Fruit fly (Drosophila melanogaster): ENCODE measurements around the gene promL.

Gene promL

DNA sequence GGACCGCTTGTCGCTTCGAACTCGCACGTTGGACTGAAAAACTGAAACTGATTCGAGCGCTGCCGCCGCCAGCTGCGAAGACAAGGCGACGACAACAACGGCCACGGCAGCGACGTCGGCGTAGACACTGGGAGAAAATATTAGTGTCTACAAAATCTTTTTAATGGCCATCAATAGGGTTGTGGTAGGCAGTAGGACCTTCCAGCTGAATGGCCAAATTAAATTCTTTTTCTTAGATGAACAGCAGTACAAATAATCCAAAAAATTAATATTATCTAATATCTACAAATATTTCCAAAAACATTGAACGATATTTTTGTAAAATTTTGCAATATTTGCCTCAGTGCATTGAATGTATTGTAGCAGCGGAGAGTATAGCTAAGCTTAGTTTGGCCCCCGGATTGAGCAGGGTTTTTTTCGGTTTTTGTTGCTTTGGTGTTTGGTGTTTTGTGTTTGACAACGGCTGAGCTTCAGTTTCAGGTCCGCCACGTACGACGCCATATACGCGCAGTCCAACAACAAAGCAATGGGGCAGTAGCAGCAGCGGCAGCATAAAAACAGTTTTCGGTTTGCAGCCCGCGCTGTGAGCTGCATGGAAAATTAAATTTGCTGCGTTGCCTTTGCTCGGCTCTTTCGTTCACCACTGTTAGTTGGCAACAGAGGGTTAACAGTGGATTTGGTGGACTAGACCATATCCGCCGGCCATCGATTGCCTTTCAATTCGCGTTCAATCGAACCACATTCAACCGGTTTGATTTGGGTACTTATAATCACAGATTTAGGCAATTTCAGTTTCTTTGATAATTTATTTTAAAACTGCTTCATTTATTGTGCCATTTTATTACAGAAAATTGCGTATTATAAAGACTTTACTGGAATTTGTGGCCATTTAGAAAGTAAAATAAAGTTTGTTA lies 20.4 kb downstream of the promL start, which contains the start of gene Cht7 (continued):
- TF ChIP-seq CG7987 (GFP tag; optimal IDR thresholded peaks at IDR 0.05) (peak; percentile 39), ase (GFP tag; IDR thresholded peaks at IDR 0.05) (peak; percentile 67), ci (GFP tag; IDR thresholded peaks at IDR 0.05) (peak; percentile 86), CG4617 (GFP tag; optimal IDR thresholded peaks at IDR 0.05; ENCODE audit: borderline replicate concordance) (peak; percentile 62), tup (GFP tag; optimal IDR thresholded peaks at IDR 0.05) (peak; percentile 60), CrebB (tag; optimal IDR thresholded peaks at IDR 0.05) (peak; percentile 56), Taf1 (GFP tag; IDR thresholded peaks at IDR 0.05) (no peak), CG4707 (GFP tag; optimal IDR thresholded peaks at IDR 0.05) (peak; percentile 69), CG11504 (tag; optimal IDR thresholded peaks at IDR 0.05) (peak; percentile 90), sens (GFP tag) (peak; percentile 89), amos (GFP tag; IDR thresholded peaks at IDR 0.05; ENCODE audit: partially characterized antibody) (no peak), CG1603 (tag; optimal IDR thresholded peaks at IDR 0.05) (peak; percentile 72), CG13123 (GFP tag; optimal IDR thresholded peaks at IDR 0.05) (peak; percentile 35), CG10543 (GFP tag; optimal IDR thresholded peaks at IDR 0.05) (peak; percentile 90), lola (GFP tag; optimal IDR thresholded peaks at IDR 0.05) (peak in 1 of 3 experiments; percentile 83), CG12219 (GFP tag; optimal IDR thresholded peaks at IDR 0.05) (peak; percentile 84), Mrtf (GFP tag; IDR thresholded peaks at IDR 0.05) (peak; percentile 86), kni (GFP tag; optimal IDR thresholded peaks at IDR 0.05) (peak; percentile 65), sc (optimal IDR thresholded peaks at IDR 0.05) (no peak), sc (GFP tag; optimal IDR thresholded peaks at IDR 0.05) (peak; percentile 83), CG17385 (GFP tag; optimal IDR thresholded peaks at IDR 0.05) (peak; percentile 87), Sin3A (optimal IDR thresholded peaks at IDR 0.05) (no peak), sna (GFP tag; IDR thresholded peaks at IDR 0.05; ENCODE audit: partially characterized antibody) (no peak), Fer3 (tag; optimal IDR thresholded peaks at IDR 0.05) (peak; percentile 52), salm (tag; optimal IDR thresholded peaks at IDR 0.05) (peak; percentile 84), zfh2 (GFP tag; optimal IDR thresholded peaks at IDR 0.05) (peak; percentile 56), Hr51 (GFP tag; optimal IDR thresholded peaks at IDR 0.05) (peak; percentile 68 to 93), z (GFP tag; IDR thresholded peaks at IDR 0.05) (peak; percentile 50; the same call in 1 of the 3 replicates), Doc2 (GFP tag; IDR thresholded peaks at IDR 0.05) (0 out of 2 replicates have a peak, but pooled peaks have one; percentile 30), mam (GFP tag; optimal IDR thresholded peaks at IDR 0.05) (peak; percentile 47), cg (GFP tag; optimal IDR thresholded peaks at IDR 0.05) (no peak), CG32767 (GFP tag; IDR thresholded peaks at IDR 0.05) (peak; percentile 81; the same call in 1 of the 2 replicates), trh (GFP tag; optimal IDR thresholded peaks at IDR 0.05) (peak; percentile 64), CG3995 (GFP tag; optimal IDR thresholded peaks at IDR 0.05) (peak; percentile 21), Hand (GFP tag; optimal IDR thresholded peaks at IDR 0.05) (peak; percentile 65), odd (GFP tag; optimal IDR thresholded peaks at IDR 0.05) (peak; percentile 83), fd64A (GFP tag; optimal IDR thresholded peaks at IDR 0.05) (peak; percentile 41), crol (GFP tag; IDR thresholded peaks at IDR 0.05) (no peak), CG18262 (tag; optimal IDR thresholded peaks at IDR 0.05) (peak; percentile 89), CG17612 (GFP tag; IDR thresholded peaks at IDR 0.05) (peak; percentile 64), CG16863 (GFP tag; optimal IDR thresholded peaks at IDR 0.05) (peak; percentile 79), lab (GFP tag; optimal IDR thresholded peaks at IDR 0.05) (peak; percentile 87), CG4328 (GFP tag; optimal IDR thresholded peaks at IDR 0.05) (peak; percentile 55), zfh1 (GFP tag; IDR thresholded peaks at IDR 0.05) (peak; percentile 84), CG4360 (GFP tag; IDR thresholded peaks at IDR 0.05) (0 out of 2 replicates have a peak, but pooled peaks have one; percentile 15), CG6765 (GFP tag; optimal IDR thresholded peaks at IDR 0.05) (peak; percentile 59), CG11723 (GFP tag; optimal IDR thresholded peaks at IDR 0.05) (peak; percentile 85), Med (GFP tag) (peak; percentile 96)
